Fruit fly (Drosophila melanogaster) whole organism, prepupa: ENCODE data around the gene CG14174.
A peak's percentile ranks its signal among the peaks of the same experiment; 100 is the strongest.

ENCODE experiments used
- CG1621 ChIP-seq: fragments of 200-800 bp; sonication (Bioruptor generic); optimal IDR thresholded peaks from 3 replicates; lab custom pipeline; 2018; ENCODE audit warnings: missing biosample characterization, mild to moderate bottlenecking, missing genetic modification characterization
- Met ChIP-seq: fragments of 200-800 bp; sonication (Bioruptor generic); optimal IDR thresholded peaks from 3 replicates; lab custom pipeline; 2016; ENCODE audit warnings: missing biosample characterization, missing genetic modification characterization
- Sox102F ChIP-seq: fragments of 200-800 bp; sonication (Bioruptor generic); optimal IDR thresholded peaks from 2 replicates; lab custom pipeline; 2016; ENCODE audit warnings: missing biosample characterization, mild to moderate bottlenecking, missing genetic modification characterization
- dsx ChIP-seq: fragments of 200-800 bp; optimal IDR thresholded peaks from 3 replicates; lab custom pipeline; 2019; ENCODE audit warnings: missing biosample characterization, mild to moderate bottlenecking, missing genetic modification characterization, moderate library complexity; ENCODE audit not compliant: poor library complexity, severe bottlenecking
- fd59A ChIP-seq: fragments of 200-800 bp; sonication (Bioruptor generic); optimal IDR thresholded peaks from 2 replicates; lab custom pipeline; 2017; ENCODE audit warnings: missing biosample characterization, mild to moderate bottlenecking, missing genetic modification characterization, missing genetic modification reagents
- pdm3 ChIP-seq: fragments of 200-800 bp; sonication (Bioruptor generic); optimal IDR thresholded peaks from 3 replicates; lab custom pipeline; 2016; ENCODE audit warnings: missing biosample characterization, missing genetic modification characterization
- vri ChIP-seq: fragments of 200-800 bp; sonication (Bioruptor generic); optimal IDR thresholded peaks from 3 replicates; lab custom pipeline; 2016; ENCODE audit warnings: missing biosample characterization, mild to moderate bottlenecking, missing genetic modification characterization

- no peak for TF ChIP-seq fd59A (GFP tag; lab: Kevin White, UChicago)
- peak; percentile 49 for TF ChIP-seq CG1621 (tag; lab: Kevin White, UChicago)
- TF ChIP-seq vri (GFP tag; lab: Kevin White, UChicago): no peak
- TF ChIP-seq Sox102F: no peak
- TF ChIP-seq pdm3 (GFP tag; lab: Kevin White, UChicago): no peak
- no peak for TF ChIP-seq Met (GFP tag; lab: Kevin White, UChicago)
- no peak for TF ChIP-seq dsx
Measured at dm6 chr3L:9698193-9698642, 20.9 kb upstream of the CG14174 start, which contains the start of gene Ubc4.
